Fruit fly (Drosophila melanogaster): ENCODE data around the gene IFT57.

IFT57 gene

dm6 chr2L:3538564-3539411 is 8.2 kb downstream of the IFT57 start, which contains the start of gene drm:
TSS of gene drm (plus strand) at chr2L:3539247.
- 0 out of 2 replicates have a peak, but pooled peaks have one; percentile 29 for TF ChIP-seq rn (GFP tag; IDR thresholded peaks at IDR 0.05)
- TF ChIP-seq CG8159 (tag; optimal IDR thresholded peaks at IDR 0.05) = peak; percentile 9
- TF ChIP-seq CG17806 (tag; optimal IDR thresholded peaks at IDR 0.05) = no peak

- TF ChIP-seq D1 (tag; optimal IDR thresholded peaks at IDR 0.05) (no peak), CG9948 (tag; optimal IDR thresholded peaks at IDR 0.05) (no peak), Ets98B (GFP tag; IDR thresholded peaks at IDR 0.05) (no peak), CG15710 (tag; optimal IDR thresholded peaks at IDR 0.05) (no peak), CG13204 (GFP tag; optimal IDR thresholded peaks at IDR 0.05) (no peak), CG8301 (tag; optimal IDR thresholded peaks at IDR 0.05) (no peak), rn (GFP tag; IDR thresholded peaks at IDR 0.05) (no peak), Pif1B (GFP tag; optimal IDR thresholded peaks at IDR 0.05) (no peak), CG10348 (GFP tag; IDR thresholded peaks at IDR 0.05) (no peak), CG4496 (GFP tag; IDR thresholded peaks at IDR 0.05) (no peak), CG32121 (GFP tag; IDR thresholded peaks at IDR 0.05) (no peak), CG8159 (tag; optimal IDR thresholded peaks at IDR 0.05) (no peak), EcR (GFP tag; optimal IDR thresholded peaks at IDR 0.05) (no peak), CG34367 (tag; optimal IDR thresholded peaks at IDR 0.05) (no peak), Pif1A (GFP tag; optimal IDR thresholded peaks at IDR 0.05) (no peak), CG12605 (GFP tag; IDR thresholded peaks at IDR 0.05) (no peak), CG14655 (GFP tag; optimal IDR thresholded peaks at IDR 0.05) (no peak)
Observed at dm6 chr2L:3539412-3539743, 8.8 kb downstream of the IFT57 start.

dm6 chr2L:3539996-3540395 is 9.4 kb downstream of the IFT57 start:
- TF ChIP-seq CG12605 (GFP tag; IDR thresholded peaks at IDR 0.05) (no peak), gl (tag; optimal IDR thresholded peaks at IDR 0.05) (no peak), CG8159 (tag; optimal IDR thresholded peaks at IDR 0.05) (no peak), Snoo (tag; optimal IDR thresholded peaks at IDR 0.05) (no peak), Ets98B (GFP tag; IDR thresholded peaks at IDR 0.05) (no peak), CG9948 (tag; optimal IDR thresholded peaks at IDR 0.05) (no peak), Pif1A (GFP tag; optimal IDR thresholded peaks at IDR 0.05) (no peak), CG13204 (GFP tag; optimal IDR thresholded peaks at IDR 0.05) (no peak), Pif1B (GFP tag; optimal IDR thresholded peaks at IDR 0.05) (no peak), EcR (GFP tag; optimal IDR thresholded peaks at IDR 0.05) (no peak), CG10348 (GFP tag; IDR thresholded peaks at IDR 0.05) (no peak), CG34367 (tag; optimal IDR thresholded peaks at IDR 0.05) (no peak), fd96Ca (GFP tag; IDR thresholded peaks at IDR 0.05) (no peak)

dm6 chr2L:3543062-3543461 is 12.5 kb downstream of the IFT57 start:
- peak; percentile 6 for TF ChIP-seq CG8159 (tag; optimal IDR thresholded peaks at IDR 0.05)
- no peak for TF ChIP-seq Snoo (tag; optimal IDR thresholded peaks at IDR 0.05)

- TF ChIP-seq CG17806 (tag; optimal IDR thresholded peaks at IDR 0.05) = no peak
- TF ChIP-seq fd96Ca (GFP tag; IDR thresholded peaks at IDR 0.05) = peak; percentile 73; the same call in 2 of the 3 replicates
- TF ChIP-seq Pif1A (GFP tag; optimal IDR thresholded peaks at IDR 0.05) = no peak
- TF ChIP-seq Ets98B (GFP tag; IDR thresholded peaks at IDR 0.05) = peak; percentile 24; the same call in 1 of the 2 replicates
Observed at dm6 chr2L:3545033-3545666, 14.6 kb downstream of the IFT57 start.

dm6 chr2L:3547512-3547911 is 16.9 kb downstream of the IFT57 start:
- TF ChIP-seq gl (tag; optimal IDR thresholded peaks at IDR 0.05) = no peak
- no peak for TF ChIP-seq CG17806 (tag; optimal IDR thresholded peaks at IDR 0.05)
- no peak for TF ChIP-seq CG8301 (tag; optimal IDR thresholded peaks at IDR 0.05)
- no peak for TF ChIP-seq CG9948 (tag; optimal IDR thresholded peaks at IDR 0.05)
- TF ChIP-seq fd96Ca (GFP tag; IDR thresholded peaks at IDR 0.05) = no peak
- no peak for TF ChIP-seq CG34367 (tag; optimal IDR thresholded peaks at IDR 0.05)
- no peak for TF ChIP-seq CG13204 (GFP tag; optimal IDR thresholded peaks at IDR 0.05)
- TF ChIP-seq CG14655 (GFP tag; optimal IDR thresholded peaks at IDR 0.05) = no peak
- TF ChIP-seq CG12605 (GFP tag; IDR thresholded peaks at IDR 0.05) = no peak
- no peak for TF ChIP-seq CG8159 (tag; optimal IDR thresholded peaks at IDR 0.05)
- TF ChIP-seq CG32121 (GFP tag; IDR thresholded peaks at IDR 0.05) = no peak
- TF ChIP-seq CG10348 (GFP tag; IDR thresholded peaks at IDR 0.05) = no peak
- no peak for TF ChIP-seq D1 (tag; optimal IDR thresholded peaks at IDR 0.05)

dm6 chr2L:3548879-3549278 is 18.3 kb downstream of the IFT57 start:
- TF ChIP-seq D1 (tag; optimal IDR thresholded peaks at IDR 0.05) = no peak
- TF ChIP-seq CG8159 (tag; optimal IDR thresholded peaks at IDR 0.05) = no peak
- no peak for TF ChIP-seq rn (GFP tag; IDR thresholded peaks at IDR 0.05)
- no peak for TF ChIP-seq gl (tag; optimal IDR thresholded peaks at IDR 0.05)
- no peak for TF ChIP-seq Pif1B (GFP tag; optimal IDR thresholded peaks at IDR 0.05)
- no peak for TF ChIP-seq CG17806 (tag; optimal IDR thresholded peaks at IDR 0.05)
- TF ChIP-seq CG9948 (tag; optimal IDR thresholded peaks at IDR 0.05) = no peak
